Fruit fly (Drosophila melanogaster): ENCODE measurements around the gene CG5934.

Gene CG5934

DNA sequence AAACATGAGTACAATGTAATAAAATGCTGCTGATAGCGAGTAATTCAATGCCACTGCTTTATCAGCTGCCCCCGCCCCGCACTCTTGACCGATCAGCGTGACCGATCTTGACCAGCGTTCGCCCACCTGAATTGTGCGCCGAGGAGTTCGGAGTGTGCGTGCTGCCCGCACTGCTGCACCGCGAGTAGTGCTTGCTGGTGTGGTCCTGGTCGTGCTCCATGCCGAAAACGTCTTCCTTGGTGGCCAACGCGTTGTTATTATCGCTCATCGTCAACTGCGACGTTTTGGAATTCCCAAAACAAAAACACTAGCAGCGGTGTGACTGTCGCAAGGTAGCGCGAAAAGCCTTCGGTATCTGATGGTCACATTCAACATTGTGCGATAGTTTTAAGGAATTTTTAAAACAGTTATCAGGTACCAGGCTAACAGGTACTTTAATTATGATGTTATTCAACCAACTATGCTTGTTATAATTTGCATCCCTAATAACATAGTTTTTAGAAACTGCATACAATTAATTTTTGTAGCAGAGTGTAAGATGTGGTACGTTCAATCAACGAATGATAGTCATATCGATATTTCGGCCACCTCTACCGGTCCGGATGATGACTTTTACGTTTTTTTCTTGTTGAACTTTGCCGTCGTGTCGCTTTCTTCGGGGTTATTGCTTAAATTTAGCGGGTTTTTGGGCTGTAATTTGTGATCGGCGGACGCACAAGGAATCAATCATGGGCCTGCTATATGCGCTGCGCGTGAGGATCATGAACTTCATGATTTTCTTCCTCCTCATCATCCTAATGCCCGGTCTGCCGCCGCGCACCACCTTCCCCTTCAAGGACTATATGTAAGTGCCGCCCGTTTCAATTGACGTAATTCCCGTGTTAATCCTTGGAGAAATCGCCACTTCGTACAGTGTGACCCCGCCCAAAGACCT is 15.0 kb downstream of the CG5934 start, which contains the start of the genes bigmax and Hmu:
Gene bigmax (minus strand): TSS at position 325 of the 934 bp plus-strand sequence.
Gene Hmu (plus strand): TSS at position 568 of the 934 bp plus-strand sequence.
- peak; percentile 73 for TF ChIP-seq noc (tag; optimal IDR thresholded peaks at IDR 0.05)

DNA sequence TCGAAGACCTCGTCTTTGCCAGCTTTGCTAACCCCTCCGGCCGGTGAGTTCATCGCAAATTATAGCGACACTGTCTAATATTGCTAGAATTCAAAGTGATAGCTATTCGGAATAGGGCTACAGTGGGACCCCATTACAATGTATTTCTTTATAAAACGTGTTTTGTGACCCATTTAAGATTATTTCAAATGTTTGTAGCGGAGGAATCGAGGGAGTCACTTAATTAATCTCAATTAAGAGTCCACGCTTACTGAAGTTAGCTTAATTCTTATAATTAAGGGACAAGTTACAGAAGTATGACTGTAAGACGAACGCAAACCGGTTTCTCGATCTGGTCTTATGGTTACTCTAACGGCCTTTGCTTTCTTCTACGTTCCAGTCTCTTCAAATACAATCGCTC is 16.1 kb downstream of the CG5934 start:
- TF ChIP-seq noc (tag; optimal IDR thresholded peaks at IDR 0.05) = peak; percentile 88

DNA sequence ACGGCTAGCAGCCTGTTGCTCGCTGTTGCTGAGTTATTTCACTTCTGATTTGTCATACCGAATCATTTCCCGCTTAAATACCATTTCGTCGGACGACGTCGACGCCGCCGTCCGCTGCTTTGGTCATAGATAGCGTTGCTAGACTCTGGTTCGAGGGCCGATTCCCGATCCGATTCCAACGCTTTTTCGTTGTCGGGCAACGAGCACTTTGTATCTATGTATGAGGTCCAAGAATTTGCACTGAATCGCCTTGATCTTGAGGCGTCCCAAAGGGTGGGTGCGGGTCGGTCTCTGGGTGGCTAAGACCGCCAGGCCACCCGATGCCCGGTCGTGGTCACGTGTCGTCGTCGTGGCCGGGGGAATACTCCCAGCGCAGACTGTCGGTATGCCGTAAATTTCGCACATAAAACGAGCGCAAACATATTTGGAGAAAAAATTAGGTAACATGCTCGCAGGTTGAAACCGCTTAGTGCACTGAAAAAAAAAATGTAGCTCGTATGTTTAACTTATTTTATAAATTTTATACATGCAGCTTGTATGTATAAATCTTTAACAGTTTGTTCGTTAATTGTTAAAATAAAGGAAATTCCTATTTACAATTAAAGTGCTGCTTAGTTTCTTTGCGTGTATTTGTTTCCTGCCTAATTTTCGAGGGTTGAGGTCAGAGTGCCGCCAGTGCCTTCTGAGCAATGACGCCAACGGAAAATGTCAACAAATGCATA is 18.8 kb downstream of the CG5934 start, which contains the start of gene CG3348:
Gene CG3348 (minus strand): TSS at position 51 of the 722 bp plus-strand sequence.
- peak; percentile 99 for TF ChIP-seq noc (tag; optimal IDR thresholded peaks at IDR 0.05)

DNA sequence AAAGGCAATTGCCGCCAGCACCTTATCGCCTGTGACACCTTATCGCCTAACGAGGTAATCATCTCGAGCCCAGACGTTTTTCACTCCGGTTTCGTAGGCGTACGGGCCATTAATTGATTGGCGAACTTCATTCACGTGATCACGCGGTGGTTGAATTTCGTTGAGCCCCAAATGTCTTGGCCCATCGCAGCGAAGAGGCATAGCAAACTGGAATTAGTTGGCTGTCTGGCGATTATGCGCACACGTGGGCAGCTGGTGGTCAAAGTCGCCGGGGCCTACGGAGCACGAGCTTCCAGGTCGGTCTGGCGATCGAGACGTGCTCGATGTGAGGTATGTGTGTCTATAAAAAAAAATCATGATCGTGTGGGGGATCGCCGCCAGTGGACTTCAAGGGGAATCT is 19.6 kb downstream of the CG5934 start:
- TF ChIP-seq noc (tag; optimal IDR thresholded peaks at IDR 0.05) = no peak

DNA sequence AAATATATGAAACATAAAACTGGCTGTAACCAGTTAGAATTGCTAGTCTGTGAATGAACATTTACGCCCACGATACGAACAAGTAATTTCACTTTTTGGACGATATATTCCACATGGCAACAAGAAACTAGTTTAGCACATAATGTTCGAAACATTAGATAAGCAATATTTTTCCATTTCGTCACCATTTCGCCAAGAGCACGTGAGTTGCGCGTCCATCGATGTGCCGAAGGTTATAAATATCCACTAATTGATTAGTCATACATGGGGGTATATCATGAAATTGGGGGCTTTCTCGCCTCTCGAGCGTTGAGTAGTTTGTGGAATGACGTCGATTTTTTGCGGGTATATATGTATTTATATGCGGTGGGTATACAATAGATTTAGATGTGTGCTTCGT is 20.6 kb downstream of the CG5934 start:
- TF ChIP-seq noc (tag; optimal IDR thresholded peaks at IDR 0.05) = no peak

DNA sequence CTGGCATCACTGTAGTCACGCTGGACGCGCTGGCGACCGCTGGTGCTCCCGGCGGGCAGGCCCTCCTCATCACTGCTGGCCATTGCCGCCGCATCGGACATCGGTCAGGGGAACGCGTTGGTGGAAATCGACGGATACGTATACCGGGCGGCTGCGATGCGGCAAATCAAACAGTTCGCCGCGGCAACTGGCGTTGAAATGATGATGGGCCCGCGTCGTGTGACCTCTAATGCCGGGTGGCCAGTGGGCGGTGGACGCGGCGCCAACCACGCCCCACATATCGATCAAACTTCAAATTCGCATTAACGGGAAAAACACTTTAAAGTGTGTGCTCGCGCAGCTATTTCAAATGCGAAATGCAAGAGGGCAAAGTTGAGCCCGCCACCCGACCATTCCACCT is 48.7 kb downstream of the CG5934 start, which contains the start of gene CG3339:
Gene CG3339 (minus strand): TSS at position 101 of the 400 bp plus-strand sequence.
- no peak for TF ChIP-seq noc (tag; optimal IDR thresholded peaks at IDR 0.05)

All from whole organism, larva.